Fruit fly (Drosophila melanogaster): ENCODE measurements around the gene Cpr72Ea.

Gene Cpr72Ea

dm6 chr3L:16385880-16386584, 23.6 kb downstream of the Cpr72Ea start, which contains the start of the genes Agpat3 and RAF2 (continued):
- TF ChIP-seq onecut (GFP tag; IDR thresholded peaks at IDR 0.05) (no peak), gro (GFP tag; optimal IDR thresholded peaks at IDR 0.05) (no peak), Nf-YC (tag; optimal IDR thresholded peaks at IDR 0.05) (peak; percentile 13), kah (GFP tag; optimal IDR thresholded peaks at IDR 0.05) (no peak), CG16863 (GFP tag; optimal IDR thresholded peaks at IDR 0.05) (no peak), Opbp (GFP tag; IDR thresholded peaks at IDR 0.05; ENCODE audit: partially characterized antibody) (no peak), Antp (GFP tag; optimal IDR thresholded peaks at IDR 0.05) (no peak), CG7987 (GFP tag; optimal IDR thresholded peaks at IDR 0.05) (no peak), lov (optimal IDR thresholded peaks at IDR 0.05) (no peak), lov (GFP tag; IDR thresholded peaks at IDR 0.05) (no peak), H2.0 (GFP tag; IDR thresholded peaks at IDR 0.05) (no peak), Oli (tag; optimal IDR thresholded peaks at IDR 0.05) (peak; percentile 33), jing (GFP tag; optimal IDR thresholded peaks at IDR 0.05) (no peak), CG7839 (tag; optimal IDR thresholded peaks at IDR 0.05) (peak; percentile 57), CG32772 (GFP tag; IDR thresholded peaks at IDR 0.05) (peak; percentile 65), MESR4 (GFP tag; optimal IDR thresholded peaks at IDR 0.05) (no peak), B-H1 (GFP tag; IDR thresholded peaks at IDR 0.05) (no peak; the same call in 2 of the 3 replicates), sr (GFP tag; IDR thresholded peaks at IDR 0.05) (no peak), org-1 (GFP tag; optimal IDR thresholded peaks at IDR 0.05) (no peak), Xbp1 (GFP tag; optimal IDR thresholded peaks at IDR 0.05) (peak; percentile 53), da (GFP tag; optimal IDR thresholded peaks at IDR 0.05) (no peak), CG6813 (GFP tag; optimal IDR thresholded peaks at IDR 0.05) (no peak), CG11398 (GFP tag; optimal IDR thresholded peaks at IDR 0.05) (no peak), Dbx (GFP tag; IDR thresholded peaks at IDR 0.05) (peak; percentile 50; the same call in 1 of the 3 replicates), sqz (GFP tag; optimal IDR thresholded peaks at IDR 0.05) (no peak), usp (GFP tag; optimal IDR thresholded peaks at IDR 0.05) (no peak), Awh (GFP tag; IDR thresholded peaks at IDR 0.05) (no peak), Bdp1 (GFP tag; optimal IDR thresholded peaks at IDR 0.05) (no peak), dmrt99B (tag; optimal IDR thresholded peaks at IDR 0.05) (peak; percentile 37), CG10267 (tag; optimal IDR thresholded peaks at IDR 0.05) (peak; percentile 54), HHEX (GFP tag; optimal IDR thresholded peaks at IDR 0.05) (no peak), Dek (tag; optimal IDR thresholded peaks at IDR 0.05) (peak; percentile 46), Asciz (GFP tag; optimal IDR thresholded peaks at IDR 0.05) (no peak), gce (GFP tag; IDR thresholded peaks at IDR 0.05) (no peak), Ssrp (tag; optimal IDR thresholded peaks at IDR 0.05) (peak; percentile 50), CG13894 (tag; optimal IDR thresholded peaks at IDR 0.05) (peak; percentile 33), CG17802 (tag; optimal IDR thresholded peaks at IDR 0.05) (no peak), sens (GFP tag) (peak; percentile 38), CG4282 (GFP tag; optimal IDR thresholded peaks at IDR 0.05) (no peak), HmgZ (tag; optimal IDR thresholded peaks at IDR 0.05) (no peak), D19B (GFP tag; optimal IDR thresholded peaks at IDR 0.05) (no peak), Hr51 (GFP tag; optimal IDR thresholded peaks at IDR 0.05) (peak; percentile 5 to 49), run (tag; optimal IDR thresholded peaks at IDR 0.05) (no peak), Hand (GFP tag; optimal IDR thresholded peaks at IDR 0.05) (no peak), zen (tag; optimal IDR thresholded peaks at IDR 0.05) (no peak), Max (GFP tag; optimal IDR thresholded peaks at IDR 0.05) (peak; percentile 19), CG17361 (GFP tag; IDR thresholded peaks at IDR 0.05) (peak; percentile 77; the same call in 2 of the 3 replicates), Fer3 (tag; optimal IDR thresholded peaks at IDR 0.05) (peak; percentile 30), Xrp1 (GFP tag; IDR thresholded peaks at IDR 0.05) (0 out of 2 replicates have a peak, but pooled peaks have one; percentile 28), CG11456 (GFP tag; IDR thresholded peaks at IDR 0.05) (no peak)
